Fruit fly (Drosophila melanogaster) whole organism, embryonic: ENCODE data around the gene Tob.

Experiments
- BtbVII ChIP-seq: fragments of 200-800 bp; sonication (Bioruptor generic); optimal IDR thresholded peaks from 3 replicates; lab custom pipeline; 2017; ENCODE audit warnings: missing biosample characterization, mild to moderate bottlenecking, missing genetic modification characterization
- CG10274 ChIP-seq: fragments of 200-800 bp; sonication (Bioruptor generic); optimal IDR thresholded peaks from 3 replicates; lab custom pipeline; 2017; ENCODE audit warnings: missing biosample characterization, mild to moderate bottlenecking, missing genetic modification characterization
- CG10654 ChIP-seq: fragments of 200-800 bp; sonication (Bioruptor generic); optimal IDR thresholded peaks from 2 replicates; lab custom pipeline; 2016; ENCODE audit warnings: missing biosample characterization, missing genetic modification characterization
- CG11247 ChIP-seq: fragments of 200-800 bp; sonication (Bioruptor generic); IDR thresholded peaks from 2 replicates; pipeline ENCODE4 v1.3.6; 2022; ENCODE audit warnings: missing biosample characterization, missing genetic modification characterization
- CG12769 ChIP-seq: fragments of 200-800 bp; sonication (Bioruptor generic); optimal IDR thresholded peaks from 2 replicates; lab custom pipeline; 2019; ENCODE audit warnings: missing biosample characterization, mild to moderate bottlenecking, missing genetic modification characterization, moderate library complexity
- CG13894 ChIP-seq: fragments of 200-800 bp; sonication (Bioruptor generic); optimal IDR thresholded peaks from 3 replicates; lab custom pipeline; 2018; ENCODE audit warnings: missing biosample characterization, mild to moderate bottlenecking, missing genetic modification characterization, moderate library complexity
- CG16779 ChIP-seq: fragments of 200-800 bp; sonication (Bioruptor generic); IDR thresholded peaks from 2 replicates; pipeline ENCODE4 v1.3.6; 2022; ENCODE audit warnings: missing biosample characterization, missing genetic modification characterization
- CG32772 ChIP-seq: fragments of 200-800 bp; sonication (Bioruptor generic); IDR thresholded peaks from 2 replicates; pipeline ENCODE4 v1.3.6; 2022; ENCODE audit warnings: missing biosample characterization, missing genetic modification characterization
- CG3281 ChIP-seq: fragments of 200-800 bp; sonication (Bioruptor generic); optimal IDR thresholded peaks from 3 replicates; lab custom pipeline; 2017; ENCODE audit warnings: missing biosample characterization, mild to moderate bottlenecking, missing genetic modification characterization
- CG34376 ChIP-seq: fragments of 200-800 bp; sonication (Bioruptor generic); optimal IDR thresholded peaks from 2 replicates; lab custom pipeline; 2018; ENCODE audit warnings: missing biosample characterization, mild to moderate bottlenecking, missing genetic modification characterization
- CG8089 ChIP-seq: fragments of 200-800 bp; sonication (Bioruptor generic); optimal IDR thresholded peaks from 3 replicates; lab custom pipeline; 2016; ENCODE audit warnings: missing biosample characterization, missing genetic modification characterization
- CG8281 ChIP-seq: fragments of 200-800 bp; sonication (Bioruptor generic); optimal IDR thresholded peaks from 2 replicates; lab custom pipeline; 2018; ENCODE audit warnings: missing biosample characterization, mild to moderate bottlenecking, missing genetic modification characterization, moderate library complexity
- CTCF ChIP-seq: fragments of 200-800 bp; sonication (Bioruptor generic); optimal IDR thresholded peaks from 2 replicates; lab custom pipeline; 2017; ENCODE audit warnings: missing biosample characterization, mild to moderate bottlenecking, missing genetic modification characterization, moderate library complexity
- Deaf1 ChIP-seq: fragments of 200-800 bp; optimal IDR thresholded peaks from 3 replicates; lab custom pipeline; 2019; ENCODE audit warnings: missing biosample characterization, mild to moderate bottlenecking, missing genetic modification characterization, moderate library complexity
- Dip2 ChIP-seq: fragments of 200-800 bp; sonication (Bioruptor generic); IDR thresholded peaks from 2 replicates; pipeline ENCODE4 v1.3.6; 2022; ENCODE audit warnings: missing biosample characterization, missing genetic modification characterization
- Ets65A ChIP-seq: fragments of 200-800 bp; sonication (Bioruptor generic); peaks from one replicate; lab custom pipeline; 2016; ENCODE audit warnings: missing biosample characterization, missing genetic modification characterization
- HmgD ChIP-seq: fragments of 200-800 bp; sonication (Bioruptor generic); optimal IDR thresholded peaks from 3 replicates; lab custom pipeline; 2016; ENCODE audit warnings: missing biosample characterization, missing genetic modification characterization
- HmgZ ChIP-seq: fragments of 200-800 bp; sonication (Bioruptor generic); optimal IDR thresholded peaks from 2 replicates; lab custom pipeline; 2018; ENCODE audit warnings: missing biosample characterization, mild to moderate bottlenecking, missing genetic modification characterization
- Hr39 ChIP-seq: fragments of >200 bp; optimal IDR thresholded peaks from 2 replicates; lab custom pipeline; 2017
- Lhr ChIP-seq: fragments of 200-800 bp; sonication (Bioruptor generic); optimal IDR thresholded peaks from 3 replicates; lab custom pipeline; 2017; ENCODE audit warnings: mild to moderate bottlenecking, missing biosample characterization, missing genetic modification reagents, missing genetic modification characterization
- Mes4 ChIP-seq: fragments of 200-800 bp; sonication (Bioruptor generic); optimal IDR thresholded peaks from 2 replicates; lab custom pipeline; 2016; ENCODE audit warnings: missing biosample characterization, missing genetic modification characterization
- Xbp1 ChIP-seq: fragments of 200-800 bp; sonication (Bioruptor generic); optimal IDR thresholded peaks from 3 replicates; lab custom pipeline; 2016; ENCODE audit warnings: missing biosample characterization, mild to moderate bottlenecking, missing genetic modification characterization
- ase ChIP-seq: fragments of 200-800 bp; sonication (Bioruptor generic); IDR thresholded peaks from 3 replicates; pipeline ENCODE4 v1.3.6; 2022; ENCODE audit warnings: missing biosample characterization, missing genetic modification characterization
- bab2 ChIP-seq: fragments of 200-800 bp; sonication (Bioruptor generic); optimal IDR thresholded peaks from 2 replicates; lab custom pipeline; 2016; ENCODE audit warnings: missing biosample characterization, missing genetic modification characterization
- cg ChIP-seq: fragments of 200-800 bp; sonication (Bioruptor generic); optimal IDR thresholded peaks from 3 replicates; lab custom pipeline; 2019; ENCODE audit warnings: missing biosample characterization, mild to moderate bottlenecking, missing genetic modification characterization, moderate library complexity
- chn ChIP-seq: fragments of 200-800 bp; sonication (Bioruptor generic); optimal IDR thresholded peaks from 2 replicates; lab custom pipeline; 2016; ENCODE audit warnings: missing biosample characterization, missing genetic modification characterization
- crol ChIP-seq: fragments of 200-800 bp; sonication (Bioruptor generic); IDR thresholded peaks from 2 replicates; pipeline ENCODE4 v1.3.6; 2022; ENCODE audit warnings: missing biosample characterization, missing genetic modification characterization
- dimm ChIP-seq: fragments of 200-800 bp; sonication (Bioruptor generic); IDR thresholded peaks from 2 replicates; pipeline ENCODE4 v1.3.6; 2022; ENCODE audit warnings: missing biosample characterization, missing genetic modification characterization
- dysf ChIP-seq: fragments of 200-800 bp; sonication (Bioruptor generic); IDR thresholded peaks from 3 replicates; pipeline ENCODE4 v1.3.6; 2022; ENCODE audit warnings: missing biosample characterization, missing genetic modification characterization
- emc ChIP-seq: fragments of 200-800 bp; sonication (Bioruptor generic); optimal IDR thresholded peaks from 2 replicates; lab custom pipeline; 2016; ENCODE audit warnings: missing biosample characterization, missing genetic modification characterization
- fru ChIP-seq: fragments of >200 bp; optimal IDR thresholded peaks from 2 replicates; lab custom pipeline; 2017
- gem ChIP-seq: fragments of 200-800 bp; sonication (Bioruptor generic); optimal IDR thresholded peaks from 2 replicates; lab custom pipeline; 2019; ENCODE audit warnings: missing biosample characterization, mild to moderate bottlenecking, missing genetic modification characterization, moderate library complexity
- grn ChIP-seq: fragments of 200-800 bp; sonication (Bioruptor generic); optimal IDR thresholded peaks from 3 replicates; lab custom pipeline; 2017; ENCODE audit warnings: missing biosample characterization, missing genetic modification characterization
- gsb-n ChIP-seq: fragments of 200-800 bp; sonication (Bioruptor generic); optimal IDR thresholded peaks from 3 replicates; lab custom pipeline; 2018; ENCODE audit warnings: missing biosample characterization, mild to moderate bottlenecking, missing genetic modification characterization
- ken ChIP-seq: fragments of 200-800 bp; sonication (Bioruptor generic); IDR thresholded peaks from 3 replicates; pipeline ENCODE4 v1.3.6; 2022; ENCODE audit warnings: missing biosample characterization, missing genetic modification characterization
- kni ChIP-seq: fragments of 200-800 bp; sonication (Bioruptor generic); optimal IDR thresholded peaks from 3 replicates; lab custom pipeline; 2017; ENCODE audit warnings: mild to moderate bottlenecking, missing biosample characterization, missing genetic modification reagents, missing genetic modification characterization
- mam ChIP-seq: fragments of 200-800 bp; sonication (Bioruptor generic); optimal IDR thresholded peaks from 3 replicates; lab custom pipeline; 2016; ENCODE audit warnings: missing biosample characterization, missing genetic modification characterization
- mirr ChIP-seq: fragments of 200-800 bp; sonication (Bioruptor generic); optimal IDR thresholded peaks from 3 replicates; lab custom pipeline; 2018; ENCODE audit warnings: missing biosample characterization, mild to moderate bottlenecking, missing genetic modification characterization
- pan ChIP-seq, 4 experiments: fragments of >200 bp in 3 of 4; fragments of 200-800 bp in 1 of 4; sonication (Bioruptor generic) in 1 of 4; optimal IDR thresholded peaks in 3 of 4; IDR thresholded peaks in 1 of 4; 2 replicates each; pipeline versions ENCODE4 v1.3.6 to Lab custom; 2017 to 2022; ENCODE audit warnings: missing biosample characterization in 2 of 4, missing genetic modification characterization in 2 of 4, mixed read lengths in 1 of 4
- rib ChIP-seq: fragments of 200-800 bp; sonication (Bioruptor generic); IDR thresholded peaks from 2 replicates; pipeline ENCODE4 v1.3.6; 2022; ENCODE audit warnings: missing biosample characterization, missing genetic modification characterization
- sens ChIP-seq: fragments of 200-800 bp; sonication (Bioruptor generic); peaks from one replicate; lab custom pipeline; 2016; ENCODE audit warnings: missing biosample characterization, missing genetic modification characterization
- sob ChIP-seq: fragments of 200-800 bp; sonication (Bioruptor generic); IDR thresholded peaks from 2 replicates; pipeline ENCODE4 v1.3.6; 2022; ENCODE audit warnings: missing biosample characterization, missing genetic modification characterization
- sug ChIP-seq: fragments of 200-800 bp; optimal IDR thresholded peaks from 2 replicates; lab custom pipeline; 2019; ENCODE audit warnings: missing biosample characterization, mild to moderate bottlenecking, missing genetic modification characterization, moderate library complexity
- tll ChIP-seq, 2 experiments: fragments of 200-800 bp in 1 of 2; fragments of >200 bp in 1 of 2; sonication (Bioruptor generic) in 1 of 2; optimal IDR thresholded peaks; 2 replicates each; lab custom pipeline; 2017 to 2019; ENCODE audit warnings: missing biosample characterization in 2 of 2, missing genetic modification characterization in 2 of 2, mild to moderate bottlenecking in 1 of 2, moderate library complexity in 1 of 2
- tx ChIP-seq: fragments of 200-800 bp; sonication (Bioruptor generic); optimal IDR thresholded peaks from 2 replicates; lab custom pipeline; 2016; ENCODE audit warnings: missing biosample characterization, missing genetic modification characterization

Gene Tob

DNA sequence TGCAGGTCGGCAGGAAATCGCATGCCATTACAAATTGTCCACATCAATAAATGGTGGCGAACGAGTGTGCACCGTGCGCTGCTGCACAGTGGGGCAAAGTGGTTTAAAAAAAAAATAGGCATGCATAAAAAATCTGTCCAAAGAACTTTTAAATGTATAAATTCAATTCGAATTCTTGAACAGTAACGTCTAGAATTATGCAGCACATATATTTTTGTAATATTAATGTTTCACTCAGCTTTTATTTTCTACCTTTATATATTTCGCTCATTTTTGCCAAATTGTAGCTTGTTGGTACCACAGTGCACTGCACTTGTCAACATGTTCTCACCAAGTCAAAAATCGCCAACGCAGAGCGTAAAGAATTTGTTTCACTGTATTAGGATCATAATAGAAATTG is 47.7 kb upstream of the Tob start (continued):
- TF ChIP-seq tll (GFP tag; optimal IDR thresholded peaks at IDR 0.05; lab: Kevin White, UChicago), result no peak
- TF ChIP-seq CG16779 (GFP tag; lab: Robert Waterston, UW), result no peak
- TF ChIP-seq tx (GFP tag; lab: Kevin White, UChicago), result no peak
- TF ChIP-seq CG34376 (GFP tag; lab: Kevin White, UChicago), result no peak
- no peak for TF ChIP-seq CG10654 (GFP tag; lab: Kevin White, UChicago)
- no peak for TF ChIP-seq CG12769
- TF ChIP-seq CG32772, result no peak
- no peak for TF ChIP-seq emc
- TF ChIP-seq BtbVII (GFP tag; lab: Kevin White, UChicago), result no peak
- no peak for TF ChIP-seq rib (GFP tag; lab: Robert Waterston, UW)
- TF ChIP-seq gsb-n (tag; lab: Kevin White, UChicago), result no peak
- TF ChIP-seq fru (lab: Kevin White, UChicago), result no peak
- TF ChIP-seq HmgD (GFP tag; lab: Kevin White, UChicago), result no peak
- no peak for TF ChIP-seq CG10274 (GFP tag; lab: Kevin White, UChicago)
- TF ChIP-seq dimm, result no peak
- TF ChIP-seq, all 482 proteins: peak for 27

DNA sequence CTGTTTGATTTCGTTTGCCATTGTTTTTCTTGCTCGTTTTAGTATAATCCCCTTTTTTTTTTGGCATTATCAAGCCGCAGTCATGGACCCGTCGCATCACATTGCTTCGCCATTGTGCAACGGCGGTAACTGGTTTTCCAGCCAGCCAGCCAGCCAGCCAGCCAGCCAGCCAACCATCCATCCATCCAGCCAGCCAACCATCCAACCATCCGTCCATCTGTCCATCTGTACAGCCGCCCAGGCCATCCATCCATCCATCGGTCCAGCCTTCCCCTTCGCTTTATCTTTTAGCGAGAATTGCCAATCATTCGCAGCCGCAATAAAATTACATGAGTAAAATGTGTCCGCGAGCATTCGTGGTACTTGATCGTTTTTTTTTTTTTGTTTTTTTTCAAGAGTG is 44.6 kb upstream of the Tob start:
- peak; percentile 97 for TF ChIP-seq CG8281 (tag; lab: Kevin White, UChicago)
- TF ChIP-seq Mes4 (GFP tag; lab: Kevin White, UChicago), result no peak

DNA sequence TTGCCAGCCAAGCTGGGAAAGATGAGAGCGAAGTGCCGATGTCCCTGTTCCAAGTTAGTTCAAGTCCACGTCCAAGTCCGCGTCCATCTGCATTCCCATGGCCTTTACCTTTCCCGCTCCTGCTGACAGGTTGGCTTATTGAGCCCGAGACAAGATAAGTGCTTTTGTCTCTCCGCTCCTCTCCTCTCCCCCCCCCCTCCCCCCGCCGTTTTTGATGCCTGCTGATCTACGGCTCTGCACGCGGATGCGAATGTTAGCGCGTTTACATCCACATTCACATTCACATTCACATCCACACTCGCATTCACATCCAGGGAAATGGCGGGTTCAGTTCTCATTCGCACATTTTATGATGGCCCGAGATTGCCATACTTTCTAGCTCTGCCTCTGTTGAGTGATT is 44.1 kb upstream of the Tob start:
- TF ChIP-seq crol, result 0 out of 2 replicates have a peak, but pooled peaks have one; percentile 12
- TF ChIP-seq Hr39 (lab: Kevin White, UChicago), result peak; percentile 83
- TF ChIP-seq bab2 (GFP tag; lab: Kevin White, UChicago), result no peak

DNA sequence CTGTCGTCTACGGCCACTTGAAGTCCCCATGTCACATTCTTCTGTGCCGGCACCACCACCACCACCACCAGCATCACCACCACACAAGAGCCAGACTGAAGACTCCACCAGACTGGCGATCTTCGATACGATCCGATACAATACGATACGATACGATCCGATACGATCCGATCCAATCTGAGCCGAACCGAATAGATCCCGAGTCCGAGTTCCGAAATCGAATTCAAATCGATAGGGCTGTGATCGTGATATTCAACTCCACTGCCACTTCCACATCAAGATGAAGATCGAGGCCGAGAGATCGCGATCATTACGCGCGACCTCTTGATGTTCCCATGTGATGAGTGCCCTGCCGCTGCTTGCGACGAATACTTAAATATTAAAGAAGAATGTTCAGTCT is 32.9 kb upstream of the Tob start:
- TF ChIP-seq CTCF (GFP tag; lab: Kevin White, UChicago), result no peak
- TF ChIP-seq grn, result peak; percentile 72
- no peak for TF ChIP-seq Dip2 (GFP tag; lab: Robert Waterston, UW)
- peak; percentile 87 for TF ChIP-seq Deaf1 (tag; lab: Kevin White, UChicago)
- peak; percentile 35 for TF ChIP-seq cg (GFP tag; lab: Kevin White, UChicago)
- TF ChIP-seq CG13894 (tag; lab: Kevin White, UChicago), result peak; percentile 21

DNA sequence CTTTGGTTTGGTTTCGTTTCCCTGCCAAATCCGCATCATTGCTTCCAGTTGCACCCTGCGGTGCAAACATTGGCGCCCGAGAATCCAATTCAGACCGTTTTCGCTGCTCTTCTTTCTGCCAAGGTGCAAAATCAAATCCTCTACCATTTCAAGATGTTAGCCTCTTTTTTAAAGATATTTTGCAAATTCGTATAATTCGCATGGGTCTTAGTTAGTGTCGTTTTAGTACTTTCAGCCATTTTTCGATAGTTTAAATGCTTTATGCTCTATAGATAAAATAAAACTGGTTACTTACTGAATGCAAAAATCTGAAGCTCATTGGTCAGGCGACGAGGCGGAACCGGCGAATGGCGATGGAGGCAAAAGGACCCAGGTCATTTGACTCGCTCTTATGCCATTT is 20.4 kb upstream of the Tob start:
- TF ChIP-seq Ets65A (GFP tag; lab: Kevin White, UChicago) (peak; percentile 75), CTCF (GFP tag; lab: Kevin White, UChicago) (no peak), CG3281 (GFP tag; lab: Kevin White, UChicago) (no peak)

DNA sequence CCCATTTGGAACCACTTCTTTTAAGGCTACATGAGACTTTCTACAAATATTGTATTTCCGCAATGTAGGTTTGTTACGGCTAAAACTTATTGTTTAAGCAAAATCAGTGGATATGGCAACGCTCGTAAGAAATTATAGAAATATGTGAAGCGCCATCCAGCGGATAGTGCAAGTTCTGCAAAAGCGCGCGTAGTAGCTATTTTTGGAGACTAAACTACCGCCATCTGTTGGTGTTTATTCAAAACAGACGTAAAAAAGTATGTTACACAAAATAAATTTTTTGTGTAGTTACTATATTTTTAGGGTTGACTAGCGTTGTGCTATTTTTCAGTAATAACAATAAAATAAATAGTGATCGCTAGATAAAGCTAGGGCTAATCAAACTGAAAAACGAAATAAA is 14.4 kb upstream of the Tob start:
- TF ChIP-seq ase (GFP tag; lab: Robert Waterston, UW) (peak; percentile 53; the same call in 2 of the 3 replicates), Lhr (GFP tag; lab: Kevin White, UChicago) (peak; percentile 41), chn (GFP tag; lab: Kevin White, UChicago) (peak; percentile 24), gem (tag; lab: Kevin White, UChicago) (peak; percentile 19), kni (GFP tag; lab: Kevin White, UChicago) (no peak), mirr (GFP tag; lab: Kevin White, UChicago) (peak; percentile 3), sens (peak; percentile 80), CG11247 (GFP tag; lab: Robert Waterston, UW) (peak; percentile 83), sob (peak; percentile 64), ken (GFP tag; lab: Robert Waterston, UW) (0 out of 3 replicates have a peak, but pooled peaks have one; percentile 35), mam (GFP tag; lab: Kevin White, UChicago) (peak; percentile 60), HmgZ (peak; percentile 39), pan (optimal IDR thresholded peaks at IDR 0.05; lab: Kevin White, UChicago) (no peak), pan (GFP tag; optimal IDR thresholded peaks at IDR 0.05 in 1 of 2, IDR thresholded peaks at IDR 0.05 in 1 of 2) (peak in 1 of 2 experiments; percentile 46), dysf (GFP tag; lab: Robert Waterston, UW) (peak; percentile 66; the same call in 2 of the 3 replicates), Xbp1 (GFP tag; lab: Kevin White, UChicago) (peak; percentile 63), sug (tag; lab: Kevin White, UChicago) (no peak), CG8089 (GFP tag; lab: Kevin White, UChicago) (no peak)
